Fruit fly (Drosophila melanogaster): ENCODE data around the gene CG31104.

CG31104 gene

DNA sequence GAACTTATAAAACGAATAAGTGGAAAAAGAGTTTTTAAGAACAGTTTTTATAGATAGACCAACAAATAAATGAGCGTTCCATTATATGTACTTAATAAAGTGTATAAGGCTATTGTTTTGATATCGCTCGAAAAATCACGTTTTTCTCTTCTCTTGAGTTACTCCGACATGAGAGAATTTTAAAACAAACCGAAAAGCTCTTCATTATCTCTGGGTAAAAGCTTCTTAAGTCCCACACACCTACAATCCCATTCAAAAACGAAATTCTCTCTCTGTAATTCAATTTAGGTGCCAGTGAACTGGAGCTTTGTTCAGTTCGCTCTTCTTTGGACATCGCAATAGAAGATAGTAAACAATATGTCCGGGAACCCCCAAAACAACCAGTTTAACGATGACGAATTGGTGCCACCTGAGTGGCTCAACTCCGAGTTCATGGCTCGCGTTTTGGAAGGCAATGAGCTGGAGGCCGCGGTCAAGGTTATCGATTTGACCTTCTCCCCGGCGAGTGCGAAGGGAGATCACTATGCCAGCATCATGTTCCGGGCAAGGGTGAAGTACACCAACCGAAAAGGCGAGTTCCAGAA, 18.7 kb downstream of the CG31104 start, which contains the start of gene CG31436:
CG31436 (plus strand) TSS at position 281 of the 584 bp plus-strand sequence.
- no peak for TF ChIP-seq noc (tag; optimal IDR thresholded peaks at IDR 0.05)

DNA sequence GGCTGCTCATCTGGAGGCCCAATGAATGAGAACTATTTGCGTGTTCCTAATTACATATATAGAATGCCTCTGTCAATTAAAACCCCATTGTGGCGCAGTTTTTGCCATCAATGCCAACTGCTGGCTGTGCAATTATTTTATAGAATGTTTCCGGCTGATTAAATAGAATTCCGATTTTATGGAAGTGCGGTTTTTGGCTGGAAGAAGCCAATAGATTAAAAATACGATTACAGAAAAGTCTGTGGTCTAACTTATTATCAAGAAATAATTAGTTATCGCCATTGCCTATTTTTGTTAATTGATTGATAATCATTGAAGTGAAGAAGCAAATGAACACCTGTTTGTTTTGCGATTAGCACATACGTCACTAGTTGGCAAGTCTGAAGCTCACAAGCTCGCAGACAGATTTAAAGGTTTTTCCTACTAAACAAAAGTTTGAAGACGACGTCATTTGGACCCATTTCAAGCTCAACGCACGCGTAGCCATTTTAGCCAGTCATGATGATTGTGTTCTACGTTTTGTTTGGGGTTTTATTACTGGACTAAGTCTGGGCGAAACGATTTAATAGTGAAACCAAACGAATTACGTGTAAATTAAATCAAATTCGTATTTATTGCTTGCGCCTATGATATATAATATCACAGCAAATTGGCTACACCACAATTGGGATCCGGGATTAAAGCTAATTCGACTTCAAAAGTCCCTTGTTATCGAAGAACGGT, 20.7 kb downstream of the CG31104 start:
- peak; percentile 47 for TF ChIP-seq noc (tag; optimal IDR thresholded peaks at IDR 0.05)

- TF ChIP-seq noc (tag; optimal IDR thresholded peaks at IDR 0.05): no peak
Observed at dm6 chr3R:25308228-25308627, 23.0 kb downstream of the CG31104 start, which contains the start of gene CG10550. TSS of gene CG10550 (minus strand) at chr3R:25308391.

dm6 chr3R:25309175-25309574, 23.9 kb downstream of the CG31104 start:
- peak; percentile 1 for TF ChIP-seq noc (tag; optimal IDR thresholded peaks at IDR 0.05)

DNA sequence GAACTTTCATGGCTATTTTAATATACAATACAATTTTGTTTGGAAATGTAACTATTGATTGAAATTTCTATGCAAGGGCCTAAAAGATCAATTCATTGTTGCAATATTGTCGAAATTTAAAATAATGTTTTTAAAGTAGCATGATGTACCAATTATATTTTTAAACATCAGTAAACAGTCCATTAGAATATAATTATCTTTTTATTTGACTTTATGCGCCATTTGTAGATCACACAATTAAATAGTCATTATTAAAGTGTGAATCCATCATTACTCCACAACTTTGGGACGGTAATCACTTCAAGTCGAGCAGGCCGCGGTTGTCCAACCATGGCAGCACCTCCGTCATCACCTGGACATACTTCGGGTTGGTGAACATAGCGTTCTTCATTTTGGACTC, 25.6 kb downstream of the CG31104 start, which contains the start of gene CG31099:
CG31099 (minus strand) TSS at position 101 of the 400 bp plus-strand sequence.
- no peak for TF ChIP-seq noc (tag; optimal IDR thresholded peaks at IDR 0.05)

DNA sequence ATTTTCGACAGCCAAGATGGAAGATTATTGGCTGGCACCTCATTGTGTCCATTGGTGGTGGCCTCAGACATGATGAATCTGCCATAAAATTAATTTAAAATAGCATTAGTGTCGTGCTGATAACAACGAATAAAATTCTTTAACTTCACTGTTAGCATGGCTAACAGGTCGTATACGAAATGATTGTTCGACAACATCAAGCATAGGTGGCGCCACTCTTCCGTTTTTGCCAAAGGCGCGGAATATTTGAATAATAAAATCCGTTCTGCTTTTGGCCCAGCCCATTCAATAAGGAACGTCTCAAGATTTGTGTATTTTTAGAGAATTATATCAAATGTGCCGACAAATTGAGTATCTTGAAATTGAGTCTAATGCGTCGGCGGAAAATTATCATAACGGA, 27.3 kb downstream of the CG31104 start:
- no peak for TF ChIP-seq noc (tag; optimal IDR thresholded peaks at IDR 0.05)

dm6 chr3R:25313771-25314170, 28.5 kb downstream of the CG31104 start, which contains the start of gene CG31087:
TSS of gene CG31087 (minus strand) at chr3R:25313833.
- TF ChIP-seq noc (tag; optimal IDR thresholded peaks at IDR 0.05): no peak

DNA sequence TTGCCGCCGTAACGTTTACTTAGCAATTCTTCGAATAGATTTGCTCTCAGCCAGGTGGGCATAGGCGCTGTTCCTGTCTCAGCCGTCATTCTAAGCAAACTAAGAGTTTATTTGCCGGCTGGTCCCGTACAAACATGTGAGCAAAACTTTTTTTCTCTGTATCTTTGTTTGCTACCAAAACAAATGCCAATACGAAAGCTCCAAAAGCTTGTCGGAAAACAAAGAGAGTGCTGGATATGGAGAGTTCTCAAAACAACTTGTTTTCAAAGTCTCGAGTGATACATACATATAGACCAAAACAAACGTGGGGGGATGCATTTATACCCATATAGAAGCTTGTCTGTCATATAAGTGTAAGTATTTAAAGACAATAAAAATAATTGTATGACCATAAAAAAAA, 30.7 kb downstream of the CG31104 start, which contains the start of gene CG10559:
CG10559 (minus strand) TSS at position 101 of the 400 bp plus-strand sequence.
- TF ChIP-seq noc (tag; optimal IDR thresholded peaks at IDR 0.05): no peak

DNA sequence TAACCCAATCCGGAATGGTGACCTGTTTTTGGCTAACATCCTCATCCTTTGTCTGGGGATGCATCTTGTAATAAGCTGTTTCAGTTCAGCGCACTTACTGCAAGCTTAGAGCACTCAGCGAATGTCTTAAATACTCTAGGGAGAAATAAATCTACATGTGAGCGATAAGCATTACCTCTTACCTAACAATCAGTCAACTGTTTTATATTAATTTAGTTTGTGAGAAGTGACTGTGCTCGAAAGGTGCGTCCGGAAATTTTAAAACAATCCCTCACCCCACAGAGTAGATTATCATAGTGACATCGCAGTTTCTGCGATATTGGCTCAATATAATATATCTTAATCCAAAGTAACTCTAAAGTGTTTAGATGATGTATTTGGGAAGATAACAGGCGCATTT, 32.7 kb downstream of the CG31104 start, which contains the start of gene CG10553:
CG10553 (minus strand) TSS at position 101 of the 400 bp plus-strand sequence.
- no peak for TF ChIP-seq noc (tag; optimal IDR thresholded peaks at IDR 0.05)

DNA sequence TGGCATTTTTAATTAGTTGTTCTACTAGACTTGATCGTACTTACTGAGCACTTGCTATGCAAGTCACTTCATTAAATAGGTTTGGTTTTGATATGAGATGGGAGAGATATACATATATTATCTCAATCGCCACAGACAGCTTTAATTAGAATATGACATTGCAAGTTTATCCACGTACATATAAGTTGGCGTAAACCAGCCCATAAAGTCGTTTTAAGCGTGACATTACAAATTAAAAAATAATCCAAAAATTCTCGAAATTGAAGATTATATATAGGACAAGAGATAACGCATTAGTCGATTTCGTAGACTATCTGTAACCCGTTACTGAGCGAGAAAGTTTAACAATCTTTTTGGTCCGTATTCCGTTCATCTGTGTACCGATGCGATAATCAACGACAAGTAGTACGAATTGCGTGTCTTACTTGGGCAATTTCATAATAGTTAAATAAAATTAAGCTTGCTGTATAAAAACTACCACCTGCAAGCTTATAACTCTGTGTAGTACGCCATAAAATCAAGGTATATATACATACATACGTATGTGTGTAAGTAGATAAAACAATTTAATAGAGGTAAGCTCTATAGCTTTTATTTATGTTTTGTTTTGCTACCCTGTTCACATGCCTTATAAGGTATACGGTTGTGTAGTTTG, 34.9 kb downstream of the CG31104 start, which contains the start of gene CG10560:
CG10560 (minus strand) TSS at position 51 of the 655 bp plus-strand sequence.
- no peak for TF ChIP-seq noc (tag; optimal IDR thresholded peaks at IDR 0.05)

DNA sequence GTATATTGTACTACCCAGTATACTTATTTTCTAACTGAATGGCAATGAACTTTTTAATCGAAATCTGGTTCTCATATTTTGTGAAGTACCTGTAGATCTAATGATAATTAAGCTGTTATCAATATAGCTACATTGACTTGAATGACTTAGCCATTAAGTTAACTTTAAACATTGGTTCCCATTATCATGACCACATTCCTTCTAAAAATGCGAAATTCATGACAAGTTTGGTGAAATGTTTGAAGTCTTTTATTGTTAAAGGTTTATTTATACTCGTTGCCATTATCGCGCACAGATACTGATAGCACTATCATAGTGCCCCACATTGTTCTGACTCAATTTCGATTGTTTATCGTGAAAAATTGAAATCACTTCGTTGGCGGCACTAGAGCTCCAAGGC, 35.6 kb downstream of the CG31104 start:
- peak; percentile 34 for TF ChIP-seq noc (tag; optimal IDR thresholded peaks at IDR 0.05)

DNA sequence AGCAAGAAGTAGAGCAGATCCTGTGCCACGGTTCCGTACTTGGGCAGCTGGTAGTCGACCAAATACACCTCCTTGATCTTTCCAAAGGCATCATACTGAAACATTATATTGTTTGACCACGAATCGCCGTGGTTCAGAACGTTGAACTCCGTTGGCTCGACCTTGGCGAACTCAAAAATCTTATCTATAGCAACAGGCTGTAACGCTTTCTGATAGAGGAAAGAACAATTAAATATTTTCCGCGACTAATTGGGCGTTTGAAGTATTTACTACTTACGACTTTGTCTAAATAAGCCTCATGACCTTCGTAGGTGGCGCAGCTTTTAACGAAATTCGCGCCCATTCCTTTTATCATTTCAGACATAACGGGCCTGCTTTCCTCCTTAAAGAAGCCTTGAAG, 36.4 kb downstream of the CG31104 start:
- TF ChIP-seq noc (tag; optimal IDR thresholded peaks at IDR 0.05): no peak

- no peak for TF ChIP-seq noc (tag; optimal IDR thresholded peaks at IDR 0.05)
Observed at dm6 chr3R:25322657-25323056, 37.4 kb downstream of the CG31104 start, which contains the start of gene CG10562. TSS of gene CG10562 (minus strand) at chr3R:25322757.

DNA sequence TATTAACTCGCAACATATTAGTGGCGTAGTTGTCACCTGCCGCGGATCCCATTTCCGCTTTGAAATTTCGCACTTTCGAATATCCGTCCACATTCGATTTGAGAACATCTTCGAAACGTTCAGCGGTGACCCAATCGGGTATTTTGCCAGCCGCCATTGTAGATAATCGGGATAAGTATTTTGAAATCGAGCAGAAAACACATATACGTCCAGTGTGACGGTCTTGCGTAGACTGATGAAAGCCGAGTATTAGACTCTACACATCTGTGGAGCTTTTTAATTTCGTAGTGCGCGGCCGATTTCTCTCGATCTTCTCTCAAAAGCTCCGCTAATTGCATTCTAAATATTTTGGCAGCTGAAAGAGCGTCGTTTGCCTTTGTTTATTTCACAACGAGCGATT, 43.8 kb downstream of the CG31104 start, which contains the start of gene CHKov1:
CHKov1 (minus strand) TSS at position 238 of the 400 bp plus-strand sequence.
- TF ChIP-seq noc (tag; optimal IDR thresholded peaks at IDR 0.05): peak; percentile 48

dm6 chr3R:25331103-25331502, 45.8 kb downstream of the CG31104 start, which contains the start of gene CHKov2:
TSS of gene CHKov2 (minus strand) at chr3R:25331203.
- TF ChIP-seq noc (tag; optimal IDR thresholded peaks at IDR 0.05): no peak

dm6 chr3R:25335065-25335464, 49.8 kb downstream of the CG31104 start, which contains the start of the genes CG10669 and CG11902:
TSS of gene CG10669 (minus strand) at chr3R:25335243.
TSS of gene CG11902 (plus strand) at chr3R:25335257.
- TF ChIP-seq noc (tag; optimal IDR thresholded peaks at IDR 0.05): no peak

Data from whole organism, larva.